Worm (Caenorhabditis elegans) whole organism, L4/young adult: ENCODE data around the gene ilkp-1.

Experiments
- W03F9.2 ChIP-seq: fragments of 150-350 bp; optimal IDR thresholded peaks from 2 replicates; lab custom pipeline; 2014; ENCODE audit warnings: missing biosample characterization, missing genetic modification characterization
- dao-5 ChIP-seq: sonication (generic microtip); optimal IDR thresholded peaks from 2 replicates; lab custom pipeline; 2016; ENCODE audit warnings: missing genotype, missing genetic modification characterization, moderate library complexity, missing compliant biosample characterization
- him-1 ChIP-seq: sonication (generic microtip); optimal IDR thresholded peaks from 2 replicates; lab custom pipeline; 2016; ENCODE audit warnings: missing genotype, missing genetic modification reagents, missing genetic modification characterization, missing compliant biosample characterization

DNA sequence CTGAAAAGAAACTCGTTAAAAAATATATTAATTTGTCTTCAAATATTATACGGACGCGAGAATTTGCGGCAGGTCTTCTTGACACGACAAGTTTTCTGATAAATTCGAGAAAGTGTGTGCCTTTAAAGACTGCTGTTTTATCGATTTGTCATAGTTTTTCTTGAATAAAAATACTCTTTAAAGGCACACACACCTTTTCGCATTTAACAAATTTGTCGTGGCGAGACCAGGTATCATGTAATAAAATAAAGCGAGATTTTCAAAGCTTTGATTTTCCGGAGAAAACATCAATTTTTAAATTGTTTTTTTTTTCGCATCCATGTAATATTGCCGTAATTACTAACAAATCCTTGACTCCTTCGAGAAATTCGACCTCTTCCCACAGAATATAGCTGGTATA, 51.1 kb downstream of the ilkp-1 start:
- no peak for TF ChIP-seq dao-5 (tag; lab: Kevin White, UChicago)
- TF ChIP-seq him-1 (tag; lab: Kevin White, UChicago), result no peak
- no peak for TF ChIP-seq W03F9.2
